Fruit fly (Drosophila melanogaster) whole organism, adult: Measurements from ENCODE around the gene CG13384.

Experiments
- CG11617 ChIP-seq: fragments of 200-800 bp; sonication (Bioruptor generic); optimal IDR thresholded peaks from 2 replicates; lab custom pipeline; 2017; ENCODE audit warnings: mild to moderate bottlenecking, missing biosample characterization, missing genetic modification reagents, missing genetic modification characterization
- CG12768 ChIP-seq: fragments of 200-800 bp; sonication (Bioruptor generic); optimal IDR thresholded peaks from 2 replicates; lab custom pipeline; 2017; ENCODE audit warnings: missing biosample characterization, missing genetic modification characterization, mild to moderate bottlenecking, moderate library complexity, missing genetic modification reagents
- CG14711 ChIP-seq: fragments of 200-800 bp; sonication (Bioruptor generic); optimal IDR thresholded peaks from 2 replicates; lab custom pipeline; 2018; ENCODE audit warnings: missing biosample characterization, mild to moderate bottlenecking, missing genetic modification characterization, moderate library complexity
- CG1620 ChIP-seq: fragments of 200-800 bp; sonication (Bioruptor generic); optimal IDR thresholded peaks from 2 replicates; lab custom pipeline; 2016; ENCODE audit warnings: missing biosample characterization, missing genetic modification characterization
- CG33017 ChIP-seq: fragments of 200-800 bp; sonication (Bioruptor generic); optimal IDR thresholded peaks from 2 replicates; lab custom pipeline; 2018; ENCODE audit warnings: missing biosample characterization, mild to moderate bottlenecking, missing genetic modification characterization, moderate library complexity
- CG5204 ChIP-seq: fragments of 200-800 bp; sonication (Bioruptor generic); optimal IDR thresholded peaks from 2 replicates; lab custom pipeline; 2016; ENCODE audit warnings: missing biosample characterization, missing genetic modification characterization
- CG7045 ChIP-seq: fragments of 200-800 bp; sonication (Bioruptor generic); optimal IDR thresholded peaks from 2 replicates; lab custom pipeline; 2017; ENCODE audit warnings: missing biosample characterization, mild to moderate bottlenecking, missing genetic modification characterization
- CG7101 ChIP-seq: fragments of 200-800 bp; sonication (Bioruptor generic); optimal IDR thresholded peaks from 2 replicates; lab custom pipeline; 2018; ENCODE audit warnings: missing biosample characterization, mild to moderate bottlenecking, missing genetic modification characterization, moderate library complexity
- Clk ChIP-seq: fragments of 200-800 bp; sonication (Bioruptor generic); optimal IDR thresholded peaks from 2 replicates; lab custom pipeline; 2017; ENCODE audit warnings: missing biosample characterization, missing genetic modification characterization
- Crg-1 ChIP-seq: fragments of 200-800 bp; sonication (Bioruptor generic); optimal IDR thresholded peaks from 2 replicates; lab custom pipeline; 2016; ENCODE audit warnings: missing biosample characterization, missing genetic modification characterization
- Hr96 ChIP-seq: fragments of 200-800 bp; sonication (Bioruptor generic); optimal IDR thresholded peaks from 2 replicates; lab custom pipeline; 2016; ENCODE audit warnings: missing biosample characterization, missing genetic modification characterization
- Mnt ChIP-seq: fragments of 200-800 bp; sonication (Bioruptor generic); optimal IDR thresholded peaks from 2 replicates; lab custom pipeline; 2016; ENCODE audit warnings: missing biosample characterization, mild to moderate bottlenecking, missing genetic modification characterization
- bab1 ChIP-seq: fragments of 200-800 bp; sonication (Bioruptor generic); optimal IDR thresholded peaks from 3 replicates; lab custom pipeline; 2019; ENCODE audit warnings: missing biosample characterization, mild to moderate bottlenecking, missing genetic modification characterization, moderate library complexity
- cic ChIP-seq: fragments of 200-800 bp; sonication (Bioruptor generic); optimal IDR thresholded peaks from 2 replicates; lab custom pipeline; 2017; ENCODE audit warnings: missing biosample characterization, mild to moderate bottlenecking, missing genetic modification characterization, moderate library complexity
- cnc ChIP-seq, 2 experiments: fragments of >200 bp; optimal IDR thresholded peaks; 2 replicates each; lab custom pipeline; 2017
- kay ChIP-seq: fragments of 200-800 bp; sonication (Bioruptor generic); peaks from one replicate; lab custom pipeline; 2016; ENCODE audit warnings: missing biosample characterization, missing genetic modification characterization, borderline replicate concordance
- ovo ChIP-seq: fragments of 200-800 bp; sonication (Bioruptor generic); optimal IDR thresholded peaks from 2 replicates; lab custom pipeline; 2016; ENCODE audit warnings: missing biosample characterization, missing genetic modification characterization
- pad ChIP-seq: fragments of 200-800 bp; sonication (Bioruptor generic); optimal IDR thresholded peaks from 3 replicates; lab custom pipeline; 2017; ENCODE audit warnings: missing biosample characterization, missing genetic modification characterization, mild to moderate bottlenecking, moderate library complexity, missing genetic modification reagents
- tj ChIP-seq: fragments of 200-800 bp; sonication (Bioruptor generic); optimal IDR thresholded peaks from 3 replicates; lab custom pipeline; 2017; ENCODE audit warnings: missing biosample characterization, mild to moderate bottlenecking, missing genetic modification characterization, moderate library complexity
- toe ChIP-seq: fragments of 200-800 bp; sonication (Bioruptor generic); optimal IDR thresholded peaks from 2 replicates; lab custom pipeline; 2016; ENCODE audit warnings: missing biosample characterization, missing genetic modification characterization

CG13384 gene

dm6 chr2L:8425962-8426759 lies 41.9 kb downstream of the CG13384 start:
- TF ChIP-seq kay (GFP tag; lab: Kevin White, UChicago) (peak; percentile 92), bab1 (GFP tag; lab: Kevin White, UChicago) (peak; percentile 30), CG5204 (GFP tag; lab: Kevin White, UChicago) (no peak), tj (GFP tag; lab: Kevin White, UChicago) (peak; percentile 67), Crg-1 (GFP tag; lab: Kevin White, UChicago) (no peak), Clk (no peak), CG14711 (tag; lab: Kevin White, UChicago) (peak; percentile 5), CG33017 (tag; lab: Kevin White, UChicago) (peak; percentile 42), toe (GFP tag; lab: Kevin White, UChicago) (no peak)

DNA sequence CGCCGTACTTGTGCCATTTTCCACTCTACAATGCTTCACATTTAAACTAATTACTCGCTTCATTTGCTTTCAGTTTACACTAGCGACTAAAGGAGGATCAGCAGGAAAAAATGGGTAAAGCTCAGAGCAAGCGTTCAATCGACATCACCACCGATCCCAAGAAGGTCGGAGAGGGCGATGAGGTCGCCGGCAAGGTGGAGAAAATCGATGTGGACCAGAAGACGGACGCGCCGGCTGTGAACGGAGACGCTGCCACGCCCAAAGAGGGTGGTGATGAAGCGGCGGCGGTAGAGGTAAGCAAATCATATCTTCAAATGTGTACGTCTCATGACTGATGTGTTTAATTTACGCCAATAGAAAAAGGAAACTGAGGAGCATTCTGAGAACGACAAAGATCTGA lies 42.5 kb downstream of the CG13384 start:
- TF ChIP-seq kay (GFP tag; lab: Kevin White, UChicago) (no peak), Crg-1 (GFP tag; lab: Kevin White, UChicago) (no peak), Clk (no peak), CG1620 (GFP tag; lab: Kevin White, UChicago) (no peak), CG14711 (tag; lab: Kevin White, UChicago) (no peak), CG5204 (GFP tag; lab: Kevin White, UChicago) (no peak), bab1 (GFP tag; lab: Kevin White, UChicago) (no peak), cnc (optimal IDR thresholded peaks at IDR 0.05; lab: Kevin White, UChicago) (no peak), CG12768 (GFP tag; lab: Kevin White, UChicago) (no peak), toe (GFP tag; lab: Kevin White, UChicago) (no peak), Mnt (GFP tag; lab: Kevin White, UChicago) (no peak), CG11617 (GFP tag; lab: Kevin White, UChicago) (no peak), CG7045 (GFP tag; lab: Kevin White, UChicago) (no peak), ovo (GFP tag; lab: Kevin White, UChicago) (no peak), CG33017 (tag; lab: Kevin White, UChicago) (no peak), Hr96 (no peak), cic (no peak), pad (GFP tag; lab: Kevin White, UChicago) (no peak), tj (GFP tag; lab: Kevin White, UChicago) (no peak), CG7101 (tag; lab: Kevin White, UChicago) (no peak)

DNA sequence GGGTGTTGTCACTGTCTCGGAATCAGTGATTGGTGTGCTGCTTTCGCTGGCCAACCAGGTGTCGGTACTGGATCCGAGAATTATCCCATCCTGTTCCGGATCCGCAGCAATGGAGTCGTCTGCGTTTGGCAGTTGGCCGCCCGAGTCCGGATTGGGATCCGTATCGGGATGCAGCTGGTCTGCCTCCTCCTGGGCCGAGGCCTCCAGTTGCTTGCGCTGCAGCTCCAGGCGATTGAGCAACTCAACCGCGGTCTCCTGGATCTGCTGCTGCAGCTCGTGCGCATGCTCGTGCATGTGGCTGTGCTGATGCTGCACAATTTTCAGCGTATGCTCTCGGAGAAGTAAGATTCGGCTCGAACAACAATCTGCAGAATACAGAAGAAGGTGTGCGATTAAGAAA lies 47.9 kb downstream of the CG13384 start:
- no peak for TF ChIP-seq CG7101 (tag; lab: Kevin White, UChicago)
- TF ChIP-seq CG5204 (GFP tag; lab: Kevin White, UChicago), result no peak
- TF ChIP-seq CG7045 (GFP tag; lab: Kevin White, UChicago), result no peak

DNA sequence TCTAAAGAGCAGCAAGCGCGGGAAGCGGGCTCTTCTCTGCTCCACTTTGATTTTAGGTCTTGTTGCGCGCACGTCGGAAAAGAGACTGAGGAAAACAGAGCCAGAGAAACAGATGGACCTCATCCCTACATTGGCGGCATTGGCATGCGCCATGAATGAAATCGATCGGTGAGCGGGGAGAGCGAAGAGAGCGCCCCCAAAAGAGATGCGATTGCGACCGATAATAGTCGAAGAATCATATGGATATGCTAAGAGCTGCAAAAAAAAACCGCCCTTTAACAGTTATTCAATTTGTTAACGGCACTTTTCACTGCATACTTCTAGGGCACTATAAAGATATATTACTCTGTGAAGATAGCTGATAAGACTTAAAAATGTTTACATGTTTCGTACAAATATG lies 49.3 kb downstream of the CG13384 start, which contains the start of gene grk:
TSS of gene grk (minus strand) at position 87 of the 400 bp plus-strand sequence.
- TF ChIP-seq toe (GFP tag; lab: Kevin White, UChicago) (no peak), ovo (GFP tag; lab: Kevin White, UChicago) (peak; percentile 52), CG14711 (tag; lab: Kevin White, UChicago) (no peak), Crg-1 (GFP tag; lab: Kevin White, UChicago) (no peak), pad (GFP tag; lab: Kevin White, UChicago) (peak; percentile 47), Hr96 (no peak), CG7045 (GFP tag; lab: Kevin White, UChicago) (no peak), cnc (optimal IDR thresholded peaks at IDR 0.05; lab: Kevin White, UChicago) (no peak), bab1 (GFP tag; lab: Kevin White, UChicago) (no peak), CG7101 (tag; lab: Kevin White, UChicago) (no peak), CG12768 (GFP tag; lab: Kevin White, UChicago) (no peak), CG1620 (GFP tag; lab: Kevin White, UChicago) (no peak), CG5204 (GFP tag; lab: Kevin White, UChicago) (no peak)

- TF ChIP-seq bab1 (GFP tag; lab: Kevin White, UChicago) (peak; percentile 15), CG1620 (GFP tag; lab: Kevin White, UChicago) (peak; percentile 48), Mnt (GFP tag; lab: Kevin White, UChicago) (peak; percentile 65), Crg-1 (GFP tag; lab: Kevin White, UChicago) (peak; percentile 23), Hr96 (no peak), pad (GFP tag; lab: Kevin White, UChicago) (peak; percentile 10), ovo (GFP tag; lab: Kevin White, UChicago) (no peak), CG7101 (tag; lab: Kevin White, UChicago) (peak; percentile 24)
Measured at dm6 chr2L:8437176-8437575, 52.9 kb downstream of the CG13384 start, which contains the start of the genes D12 and Chrac-14. Gene D12 (minus strand): TSS chr2L:8437365. Gene Chrac-14 (plus strand): TSS chr2L:8437405.

dm6 chr2L:8438052-8438451 lies 53.8 kb downstream of the CG13384 start, which contains the start of gene mus201:
Gene mus201 (plus strand): TSS chr2L:8438169.
- TF ChIP-seq ovo (GFP tag; lab: Kevin White, UChicago), result no peak
- TF ChIP-seq toe (GFP tag; lab: Kevin White, UChicago), result no peak
- no peak for TF ChIP-seq CG11617 (GFP tag; lab: Kevin White, UChicago)
- peak; percentile 10 for TF ChIP-seq pad (GFP tag; lab: Kevin White, UChicago)
- TF ChIP-seq CG5204 (GFP tag; lab: Kevin White, UChicago), result no peak
- peak; percentile 31 for TF ChIP-seq bab1 (GFP tag; lab: Kevin White, UChicago)
- peak; percentile 94 for TF ChIP-seq kay (GFP tag; lab: Kevin White, UChicago)
- no peak for TF ChIP-seq CG12768 (GFP tag; lab: Kevin White, UChicago)
- TF ChIP-seq CG1620 (GFP tag; lab: Kevin White, UChicago), result peak; percentile 42
- TF ChIP-seq Crg-1 (GFP tag; lab: Kevin White, UChicago), result no peak
- TF ChIP-seq CG7045 (GFP tag; lab: Kevin White, UChicago), result no peak
- no peak for TF ChIP-seq CG7101 (tag; lab: Kevin White, UChicago)
- no peak for TF ChIP-seq tj (GFP tag; lab: Kevin White, UChicago)
- TF ChIP-seq CG14711 (tag; lab: Kevin White, UChicago), result peak; percentile 16
- no peak for TF ChIP-seq Hr96
- no peak for TF ChIP-seq CG33017 (tag; lab: Kevin White, UChicago)
- no peak for TF ChIP-seq cnc (optimal IDR thresholded peaks at IDR 0.05; lab: Kevin White, UChicago)
- TF ChIP-seq cic, result no peak
- TF ChIP-seq Clk, result no peak
- TF ChIP-seq Mnt (GFP tag; lab: Kevin White, UChicago), result no peak
